Worm (Caenorhabditis elegans): ENCODE measurements around the gene K08F9.4.

ce11 chrV:15190903-15191302 lies 47.1 kb downstream of the K08F9.4 start, which contains the start of gene Y75B12B.11:
- TF ChIP-seq flt-1 (GFP tag; IDR thresholded peaks at IDR 0.05) (peak; percentile 91), sea-1 (GFP tag; conservative IDR thresholded peaks at IDR 0.05) (peak; percentile 94), ama-1 (optimal IDR thresholded peaks at IDR 0.05) (peak; percentile 48), ets-7 (tag; optimal IDR thresholded peaks at IDR 0.05) (peak; percentile 88), hmbx-1 (tag; optimal IDR thresholded peaks at IDR 0.05) (peak; percentile 67), hnd-1 (tag; optimal IDR thresholded peaks at IDR 0.05) (peak; percentile 76), tra-4 (tag; optimal IDR thresholded peaks at IDR 0.05) (peak; percentile 87), tbx-11 (GFP tag; IDR thresholded peaks at IDR 0.05) (peak; percentile 91), B0310.2 (tag; optimal IDR thresholded peaks at IDR 0.05) (peak; percentile 92), F13C5.2 (tag; optimal IDR thresholded peaks at IDR 0.05) (peak; percentile 97)

Data from whole organism, early embryonic.